Fruit fly (Drosophila melanogaster) whole organism, embryonic: Measurements from ENCODE around the gene DCP2.

Source experiments
- Adf1 ChIP-seq: fragments of 200-800 bp; sonication (Bioruptor generic); IDR thresholded peaks from 2 replicates; pipeline ENCODE4 v1.3.6; 2022; ENCODE audit warnings: missing biosample characterization, missing genetic modification characterization
- CG10147 ChIP-seq: fragments of 200-800 bp; sonication (Bioruptor generic); optimal IDR thresholded peaks from 2 replicates; lab custom pipeline; 2019; ENCODE audit warnings: missing biosample characterization, mild to moderate bottlenecking, missing genetic modification characterization, moderate library complexity
- CG10366 ChIP-seq: fragments of 200-800 bp; sonication (Bioruptor generic); IDR thresholded peaks from 2 replicates; pipeline ENCODE4 v1.3.6; 2022; ENCODE audit warnings: missing biosample characterization, missing genetic modification characterization
- CG11085 ChIP-seq: fragments of 200-800 bp; sonication (Bioruptor generic); IDR thresholded peaks from 2 replicates; pipeline ENCODE4 v1.3.6; 2022; ENCODE audit warnings: missing biosample characterization, missing genetic modification characterization
- CG12659 ChIP-seq: fragments of 200-800 bp; sonication (Bioruptor generic); optimal IDR thresholded peaks from 3 replicates; lab custom pipeline; 2017; ENCODE audit warnings: mild to moderate bottlenecking, missing biosample characterization, missing genetic modification reagents, missing genetic modification characterization
- CG12744 ChIP-seq: fragments of 200-800 bp; sonication (Bioruptor generic); optimal IDR thresholded peaks from 2 replicates; lab custom pipeline; 2016; ENCODE audit warnings: missing biosample characterization, missing genetic modification characterization
- CG12942 ChIP-seq: fragments of 200-800 bp; sonication (Bioruptor generic); optimal IDR thresholded peaks from 3 replicates; lab custom pipeline; 2016; ENCODE audit warnings: missing biosample characterization, missing genetic modification characterization
- CG13424 ChIP-seq: fragments of 200-800 bp; sonication (Bioruptor generic); optimal IDR thresholded peaks from 2 replicates; lab custom pipeline; 2019; ENCODE audit warnings: missing biosample characterization, mild to moderate bottlenecking, missing genetic modification characterization, moderate library complexity
- CG16813 ChIP-seq: fragments of 200-800 bp; sonication (Bioruptor generic); IDR thresholded peaks from 3 replicates; pipeline ENCODE4 v1.3.6; 2022; ENCODE audit warnings: missing biosample characterization, missing genetic modification characterization; ENCODE audit not compliant: partially characterized antibody
- CG17186 ChIP-seq: fragments of 200-800 bp; sonication (Bioruptor generic); optimal IDR thresholded peaks from 3 replicates; lab custom pipeline; 2017; ENCODE audit warnings: missing biosample characterization, missing genetic modification reagents, missing genetic modification characterization
- CG18476 ChIP-seq: fragments of 200-800 bp; sonication (Bioruptor generic); optimal IDR thresholded peaks from 2 replicates; lab custom pipeline; 2016; ENCODE audit warnings: missing biosample characterization, mild to moderate bottlenecking, missing genetic modification characterization
- CG3726 ChIP-seq: fragments of 200-800 bp; sonication (Bioruptor generic); IDR thresholded peaks from 3 replicates; pipeline ENCODE4, ENCODE4 v1.3.6; 2022; ENCODE audit warnings: missing biosample characterization, missing genetic modification characterization
- CG4617 ChIP-seq: fragments of 200-800 bp; sonication (Bioruptor generic); optimal IDR thresholded peaks from 3 replicates; lab custom pipeline; 2016; ENCODE audit warnings: missing biosample characterization, missing genetic modification characterization, borderline replicate concordance
- CG4730 ChIP-seq: fragments of 200-800 bp; sonication (Bioruptor generic); IDR thresholded peaks from 2 replicates; pipeline ENCODE4 v1.3.6; 2022; ENCODE audit warnings: missing biosample characterization, missing genetic modification characterization
- CG7357 ChIP-seq: fragments of 200-800 bp; sonication (Bioruptor generic); IDR thresholded peaks from 3 replicates; pipeline ENCODE4 v1.3.6; 2022; ENCODE audit warnings: missing biosample characterization, missing genetic modification characterization
- CG8359 ChIP-seq: fragments of 200-800 bp; sonication (Bioruptor generic); optimal IDR thresholded peaks from 2 replicates; lab custom pipeline; 2017; ENCODE audit warnings: missing biosample characterization, mild to moderate bottlenecking, missing genetic modification characterization, borderline replicate concordance
- CHES-1-like ChIP-seq: fragments of 200-800 bp; sonication (Bioruptor generic); optimal IDR thresholded peaks from 2 replicates; lab custom pipeline; 2016; ENCODE audit warnings: missing biosample characterization, missing genetic modification characterization
- Chrac-16 ChIP-seq: fragments of 200-800 bp; sonication (Bioruptor generic); optimal IDR thresholded peaks from 3 replicates; lab custom pipeline; 2016; ENCODE audit warnings: missing biosample characterization, missing genetic modification characterization
- D ChIP-seq, 2 experiments: fragments of 200-800 bp in 1 of 2; fragments of >200 bp in 1 of 2; sonication (Bioruptor generic) in 1 of 2; optimal IDR thresholded peaks; 2 replicates in 1 of 2; 3 replicates in 1 of 2; lab custom pipeline; 2017; ENCODE audit warnings: mild to moderate bottlenecking in 1 of 2, missing biosample characterization in 1 of 2, missing genetic modification characterization in 1 of 2, missing genetic modification reagents in 1 of 2
- Dref ChIP-seq: fragments of 200-800 bp; sonication (Bioruptor generic); IDR thresholded peaks from 2 replicates; pipeline ENCODE4 v1.3.6; 2022; ENCODE audit warnings: missing biosample characterization, missing genetic modification characterization
- E2f2 ChIP-seq: fragments of 200-800 bp; sonication (Bioruptor generic); IDR thresholded peaks from 2 replicates; pipeline ENCODE4 v1.3.6; 2022; ENCODE audit warnings: missing biosample characterization, missing genetic modification characterization
- ERR ChIP-seq: fragments of 200-800 bp; sonication (Bioruptor generic); optimal IDR thresholded peaks from 2 replicates; lab custom pipeline; 2016; ENCODE audit warnings: missing biosample characterization, missing genetic modification characterization
- Ets97D ChIP-seq: fragments of 200-800 bp; sonication (Bioruptor generic); optimal IDR thresholded peaks from 3 replicates; lab custom pipeline; 2016; ENCODE audit warnings: missing biosample characterization, missing genetic modification characterization
- GATAe ChIP-seq: fragments of 200-800 bp; sonication (Bioruptor generic); conservative IDR thresholded peaks from 2 replicates; pipeline ENCODE4 v1.3.6; 2022; ENCODE audit warnings: missing biosample characterization, missing genetic modification characterization
- HLH54F ChIP-seq: fragments of 200-800 bp; sonication (Bioruptor generic); optimal IDR thresholded peaks from 3 replicates; lab custom pipeline; 2016; ENCODE audit warnings: missing biosample characterization, missing genetic modification characterization
- Hand ChIP-seq: fragments of 200-800 bp; sonication (Bioruptor generic); optimal IDR thresholded peaks from 2 replicates; lab custom pipeline; 2017; ENCODE audit warnings: mild to moderate bottlenecking, missing biosample characterization, missing genetic modification reagents, missing genetic modification characterization
- Lhr ChIP-seq: fragments of 200-800 bp; sonication (Bioruptor generic); optimal IDR thresholded peaks from 3 replicates; lab custom pipeline; 2017; ENCODE audit warnings: mild to moderate bottlenecking, missing biosample characterization, missing genetic modification reagents, missing genetic modification characterization
- Lpt ChIP-seq: fragments of >200 bp; optimal IDR thresholded peaks from 2 replicates; lab custom pipeline; 2018; ENCODE audit warnings: missing biosample characterization, missing genetic modification characterization
- MESR4 ChIP-seq: fragments of 200-800 bp; sonication (Bioruptor generic); optimal IDR thresholded peaks from 2 replicates; lab custom pipeline; 2018; ENCODE audit warnings: missing biosample characterization, mild to moderate bottlenecking, missing genetic modification characterization, moderate library complexity
- Med ChIP-seq: fragments of 200-800 bp; sonication (Bioruptor generic); peaks from one replicate; lab custom pipeline; 2016; ENCODE audit warnings: missing biosample characterization, missing genetic modification characterization, mild to moderate bottlenecking, inconsistent platforms, moderate library complexity
- Myb ChIP-seq: fragments of 200-800 bp; sonication (Bioruptor generic); optimal IDR thresholded peaks from 2 replicates; lab custom pipeline; 2016; ENCODE audit warnings: missing biosample characterization, missing genetic modification characterization
- NC2α ChIP-seq: fragments of 200-800 bp; sonication (Bioruptor generic); optimal IDR thresholded peaks from 2 replicates; lab custom pipeline; 2016; ENCODE audit warnings: missing biosample characterization, missing genetic modification characterization
- PHDP ChIP-seq: fragments of 200-800 bp; sonication (Bioruptor generic); optimal IDR thresholded peaks from 3 replicates; lab custom pipeline; 2018; ENCODE audit warnings: missing biosample characterization, mild to moderate bottlenecking, missing genetic modification characterization, moderate library complexity
- Ravus ChIP-seq: fragments of 200-800 bp; sonication (Bioruptor generic); IDR thresholded peaks from 2 replicates; pipeline ENCODE4 v1.3.6; 2022; ENCODE audit warnings: missing biosample characterization, missing genetic modification characterization
- Sry-β ChIP-seq: fragments of 200-800 bp; sonication (Bioruptor generic); optimal IDR thresholded peaks from 2 replicates; lab custom pipeline; 2018; ENCODE audit warnings: missing biosample characterization, mild to moderate bottlenecking, missing genetic modification characterization, moderate library complexity
- ara ChIP-seq: fragments of 200-800 bp; sonication (Bioruptor generic); IDR thresholded peaks from 2 replicates; pipeline ENCODE4 v1.3.6; 2022; ENCODE audit warnings: missing biosample characterization, missing genetic modification characterization
- bowl ChIP-seq: fragments of 200-800 bp; sonication (Bioruptor generic); IDR thresholded peaks from 2 replicates; pipeline ENCODE4 v1.3.6; 2022; ENCODE audit warnings: missing biosample characterization, missing genetic modification characterization
- cato ChIP-seq: fragments of 200-800 bp; sonication (Bioruptor generic); optimal IDR thresholded peaks from 2 replicates; lab custom pipeline; 2016; ENCODE audit warnings: missing biosample characterization, missing genetic modification characterization, borderline replicate concordance
- caup ChIP-seq: fragments of 200-800 bp; sonication (Bioruptor generic); optimal IDR thresholded peaks from 3 replicates; lab custom pipeline; 2017; ENCODE audit warnings: missing biosample characterization, mild to moderate bottlenecking, missing genetic modification characterization, moderate library complexity; ENCODE audit not compliant: severe bottlenecking
- dmrt99B ChIP-seq: fragments of 200-800 bp; sonication (Bioruptor generic); optimal IDR thresholded peaks from 2 replicates; lab custom pipeline; 2018; ENCODE audit warnings: missing biosample characterization, mild to moderate bottlenecking, missing genetic modification characterization, moderate library complexity
- gem ChIP-seq: fragments of 200-800 bp; sonication (Bioruptor generic); optimal IDR thresholded peaks from 2 replicates; lab custom pipeline; 2019; ENCODE audit warnings: missing biosample characterization, mild to moderate bottlenecking, missing genetic modification characterization, moderate library complexity
- insv ChIP-seq, 2 experiments: fragments of 200-800 bp; sonication (Bioruptor generic); optimal IDR thresholded peaks; 3 replicates each; lab custom pipeline; 2016 to 2018; ENCODE audit warnings: missing biosample characterization in 2 of 2, missing genetic modification characterization in 2 of 2
- jumu ChIP-seq: fragments of 200-800 bp; sonication (Bioruptor generic); optimal IDR thresholded peaks from 3 replicates; lab custom pipeline; 2016; ENCODE audit warnings: missing biosample characterization, missing genetic modification characterization
- lilli ChIP-seq: fragments of 200-800 bp; sonication (Bioruptor generic); optimal IDR thresholded peaks from 3 replicates; lab custom pipeline; 2016; ENCODE audit warnings: missing biosample characterization, missing genetic modification characterization
- pan ChIP-seq, 4 experiments: fragments of >200 bp in 3 of 4; fragments of 200-800 bp in 1 of 4; sonication (Bioruptor generic) in 1 of 4; optimal IDR thresholded peaks in 3 of 4; IDR thresholded peaks in 1 of 4; 2 replicates each; pipeline versions ENCODE4 v1.3.6 to Lab custom; 2017 to 2022; ENCODE audit warnings: missing biosample characterization in 2 of 4, missing genetic modification characterization in 2 of 4, mixed read lengths in 1 of 4
- pum ChIP-seq: fragments of 200-800 bp; sonication (Bioruptor generic); optimal IDR thresholded peaks from 2 replicates; lab custom pipeline; 2016; ENCODE audit warnings: missing biosample characterization, missing genetic modification characterization
- sima ChIP-seq: fragments of 200-800 bp; sonication (Bioruptor generic); optimal IDR thresholded peaks from 2 replicates; lab custom pipeline; 2016; ENCODE audit warnings: missing biosample characterization, missing genetic modification characterization
- stwl ChIP-seq: fragments of 200-800 bp; sonication (Bioruptor generic); optimal IDR thresholded peaks from 3 replicates; lab custom pipeline; 2018; ENCODE audit warnings: missing biosample characterization, mild to moderate bottlenecking, missing genetic modification characterization, moderate library complexity
- tap ChIP-seq: fragments of 200-800 bp; optimal IDR thresholded peaks from 3 replicates; lab custom pipeline; 2019; ENCODE audit warnings: missing biosample characterization, mild to moderate bottlenecking, missing genetic modification characterization, moderate library complexity
- tll ChIP-seq, 2 experiments: fragments of 200-800 bp in 1 of 2; fragments of >200 bp in 1 of 2; sonication (Bioruptor generic) in 1 of 2; optimal IDR thresholded peaks; 2 replicates each; lab custom pipeline; 2017 to 2019; ENCODE audit warnings: missing biosample characterization in 2 of 2, missing genetic modification characterization in 2 of 2, mild to moderate bottlenecking in 1 of 2, moderate library complexity in 1 of 2

Gene DCP2

dm6 chr3L:15816714-15817113 lies 9.5 kb downstream of the DCP2 start, which contains the start of gene CkIIalpha-i1 (continued):
- TF ChIP-seq pum (GFP tag; lab: Kevin White, UChicago), result no peak
- TF ChIP-seq MESR4 (GFP tag; lab: Kevin White, UChicago), result peak; percentile 6
- no peak for TF ChIP-seq CG10366
- no peak for TF ChIP-seq Lpt (GFP tag; lab: Kevin White, UChicago)
- TF ChIP-seq CG3726 (GFP tag; lab: Robert Waterston, UW), result no peak
- no peak for TF ChIP-seq D (optimal IDR thresholded peaks at IDR 0.05; lab: Kevin White, UChicago)
- TF ChIP-seq D (GFP tag; optimal IDR thresholded peaks at IDR 0.05; lab: Kevin White, UChicago), result no peak
- TF ChIP-seq ERR (GFP tag; lab: Kevin White, UChicago), result no peak
- peak; percentile 3 for TF ChIP-seq Ets97D (GFP tag; lab: Kevin White, UChicago)
- no peak for TF ChIP-seq CG4617
- peak; percentile 97 for TF ChIP-seq CG16813
- TF ChIP-seq tap (tag; lab: Kevin White, UChicago), result no peak
- TF ChIP-seq ara (GFP tag; lab: Robert Waterston, UW), result no peak
- no peak for TF ChIP-seq CG10147 (GFP tag; lab: Kevin White, UChicago)
- TF ChIP-seq pan (optimal IDR thresholded peaks at IDR 0.05; lab: Kevin White, UChicago), result no peak
- TF ChIP-seq pan (GFP tag; optimal IDR thresholded peaks at IDR 0.05 in 1 of 2, IDR thresholded peaks at IDR 0.05 in 1 of 2), result no peak
- TF ChIP-seq CG11085 (GFP tag; lab: Robert Waterston, UW), result no peak
- peak; percentile 89 for TF ChIP-seq stwl
- TF ChIP-seq Ravus (GFP tag; lab: Robert Waterston, UW), result no peak
- TF ChIP-seq Chrac-16 (GFP tag; lab: Kevin White, UChicago), result no peak
- no peak for TF ChIP-seq CG13424 (tag; lab: Kevin White, UChicago)
- no peak for TF ChIP-seq cato (GFP tag; lab: Kevin White, UChicago)
- TF ChIP-seq CG4730 (GFP tag; lab: Robert Waterston, UW), result no peak
- no peak for TF ChIP-seq CG8359 (GFP tag; lab: Kevin White, UChicago)
- TF ChIP-seq sima (GFP tag; lab: Kevin White, UChicago), result no peak
- no peak for TF ChIP-seq CG17186 (GFP tag; lab: Kevin White, UChicago)
- TF ChIP-seq CG12744 (GFP tag; lab: Kevin White, UChicago), result no peak
- peak; percentile 21 for TF ChIP-seq Med (GFP tag; lab: Kevin White, UChicago)
- TF ChIP-seq CG12942 (GFP tag; lab: Kevin White, UChicago), result no peak
- no peak for TF ChIP-seq gem
- no peak for TF ChIP-seq Myb (GFP tag; lab: Kevin White, UChicago)
- TF ChIP-seq Hand (GFP tag; lab: Kevin White, UChicago), result no peak
- TF ChIP-seq CG12659 (GFP tag; lab: Kevin White, UChicago), result peak; percentile 27
- TF ChIP-seq Lhr (GFP tag; lab: Kevin White, UChicago), result peak; percentile 57
- TF ChIP-seq CG18476 (GFP tag; lab: Kevin White, UChicago), result no peak
- TF ChIP-seq PHDP (tag; lab: Kevin White, UChicago), result no peak
- TF ChIP-seq Sry-β (GFP tag; lab: Kevin White, UChicago), result no peak
- no peak for TF ChIP-seq lilli (GFP tag; lab: Kevin White, UChicago)
- TF ChIP-seq tll (GFP tag; optimal IDR thresholded peaks at IDR 0.05; lab: Kevin White, UChicago), result peak in 1 of 2 experiments; percentile 3
- TF ChIP-seq NC2α, result no peak
- no peak for TF ChIP-seq bowl
- no peak for TF ChIP-seq Adf1 (GFP tag; lab: Robert Waterston, UW)
- TF ChIP-seq GATAe (GFP tag; lab: Robert Waterston, UW), result no peak
- no peak for TF ChIP-seq jumu (GFP tag; lab: Kevin White, UChicago)
- no peak for TF ChIP-seq CHES-1-like (GFP tag; lab: Kevin White, UChicago)
- no peak for TF ChIP-seq caup (GFP tag; lab: Kevin White, UChicago)
- TF ChIP-seq CG7357 (GFP tag; lab: Robert Waterston, UW), result no peak
- peak; percentile 54 for TF ChIP-seq E2f2 (GFP tag; lab: Robert Waterston, UW)
- no peak for TF ChIP-seq HLH54F (GFP tag; lab: Kevin White, UChicago)
- TF ChIP-seq insv (GFP tag; optimal IDR thresholded peaks at IDR 0.05; lab: Kevin White, UChicago), result no peak
- TF ChIP-seq dmrt99B (tag; lab: Kevin White, UChicago), result no peak
- TF ChIP-seq Dref (GFP tag; lab: Robert Waterston, UW), result peak; percentile 92
